Fruit fly (Drosophila melanogaster) whole organism: ENCODE data around the gene cav.

Experiments
- CG8478 ChIP-seq: fragments of >200 bp; optimal IDR thresholded peaks from 2 replicates; lab custom pipeline; 2018; ENCODE audit warnings: inconsistent platforms
- Dll ChIP-seq: fragments of >200 bp; optimal IDR thresholded peaks from 2 replicates; lab custom pipeline; 2017
- EcR ChIP-seq, 2 experiments: fragments of >200 bp; optimal IDR thresholded peaks; 2 replicates each; lab custom pipeline; 2017; ENCODE audit warnings: missing biosample characterization in 2 of 2, missing genetic modification characterization in 2 of 2, missing genetic modification reagents in 2 of 2
- pan ChIP-seq: fragments of >200 bp; optimal IDR thresholded peaks from 2 replicates; lab custom pipeline; 2017
- psq ChIP-seq: fragments of >200 bp; optimal IDR thresholded peaks from 2 replicates; lab custom pipeline; 2017
- usp ChIP-seq: fragments of >200 bp; optimal IDR thresholded peaks from 2 replicates; lab custom pipeline; 2017; ENCODE audit warnings: missing biosample characterization, missing genetic modification characterization, mixed read lengths

Gene cav

DNA sequence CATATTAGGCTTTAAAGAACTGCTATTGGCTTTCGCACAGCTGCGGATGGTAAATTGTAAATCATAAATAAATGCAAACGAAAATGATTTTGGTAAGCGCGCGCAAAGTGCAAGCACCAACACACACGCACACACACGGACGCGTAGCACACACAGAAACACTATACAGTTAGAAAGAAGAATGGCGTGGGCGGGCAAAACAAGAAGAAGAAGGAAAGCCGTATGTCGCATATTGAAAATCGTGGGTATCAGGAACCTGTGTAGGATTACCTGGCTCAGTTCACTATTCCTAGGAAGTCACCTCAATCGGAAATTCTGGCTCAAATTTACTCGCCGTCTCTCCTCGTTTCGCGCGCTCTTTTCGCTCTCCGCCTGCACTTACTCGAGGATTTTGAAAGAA lies at the start of gene cav:
cav (plus strand) TSS at position 259 of the 400 bp plus-strand sequence.
- no peak for TF ChIP-seq CG8478 (lab: Kevin White, UChicago)
- TF ChIP-seq psq (lab: Kevin White, UChicago): no peak
- TF ChIP-seq Dll (lab: Kevin White, UChicago): no peak
- TF ChIP-seq usp: no peak
- no peak for TF ChIP-seq pan (lab: Kevin White, UChicago)
- TF ChIP-seq EcR (GFP tag; optimal IDR thresholded peaks at IDR 0.05; lab: Kevin White, UChicago): no peak

- no peak for TF ChIP-seq Dll (lab: Kevin White, UChicago)
Measured at dm6 chr3R:24172379-24172778, 48.5 kb upstream of the cav start, which contains the start of gene CG13606. Gene CG13606 (plus strand): TSS chr3R:24172628.

DNA sequence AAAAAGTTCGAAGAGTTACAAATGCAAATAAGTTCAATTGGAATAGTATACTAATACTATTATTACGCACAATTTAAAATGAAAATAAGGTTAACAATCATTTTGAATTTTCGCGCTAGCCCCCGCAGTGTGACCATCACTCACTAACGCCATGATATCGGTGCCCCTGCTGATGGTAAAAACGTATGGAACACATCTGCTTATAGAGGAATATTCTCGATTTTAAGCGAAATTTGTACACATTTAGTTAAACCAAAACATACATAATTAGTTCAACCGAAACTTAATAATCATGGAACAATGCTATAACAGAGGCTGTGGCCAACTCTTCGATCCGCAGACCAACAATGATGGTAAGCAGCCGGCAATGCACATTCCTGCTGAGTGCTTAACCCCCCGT lies 34.7 kb upstream of the cav start, which contains the start of gene mora:
mora (plus strand) TSS at position 172 of the 400 bp plus-strand sequence.
- no peak for TF ChIP-seq CG8478 (lab: Kevin White, UChicago)
- no peak for TF ChIP-seq usp
- TF ChIP-seq pan (lab: Kevin White, UChicago): no peak
- TF ChIP-seq Dll (lab: Kevin White, UChicago): no peak

DNA sequence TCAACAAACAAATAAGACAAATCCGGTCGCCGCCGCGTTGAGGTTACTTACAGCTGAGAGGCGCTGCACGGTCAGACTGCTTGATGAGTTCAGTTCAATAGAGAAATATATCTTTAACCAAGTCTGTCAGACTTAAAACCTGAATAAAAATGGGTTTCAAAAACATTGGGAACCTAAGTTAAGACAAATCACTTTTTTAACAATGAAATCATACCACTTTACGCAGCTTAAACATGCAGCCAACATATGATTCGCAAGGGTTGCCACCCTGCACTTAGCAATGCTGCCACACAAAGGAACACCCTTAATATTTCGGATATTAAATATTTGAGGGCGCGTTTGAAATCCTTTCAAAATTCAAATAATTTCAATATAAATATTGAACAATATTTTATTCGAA lies 32.3 kb upstream of the cav start, which contains the start of gene CG5515:
CG5515 (minus strand) TSS at position 278 of the 400 bp plus-strand sequence.
- no peak for TF ChIP-seq pan (lab: Kevin White, UChicago)
- no peak for TF ChIP-seq Dll (lab: Kevin White, UChicago)
- TF ChIP-seq EcR (GFP tag; optimal IDR thresholded peaks at IDR 0.05; lab: Kevin White, UChicago): no peak
- TF ChIP-seq psq (lab: Kevin White, UChicago): no peak
- no peak for TF ChIP-seq CG8478 (lab: Kevin White, UChicago)
- no peak for TF ChIP-seq usp

DNA sequence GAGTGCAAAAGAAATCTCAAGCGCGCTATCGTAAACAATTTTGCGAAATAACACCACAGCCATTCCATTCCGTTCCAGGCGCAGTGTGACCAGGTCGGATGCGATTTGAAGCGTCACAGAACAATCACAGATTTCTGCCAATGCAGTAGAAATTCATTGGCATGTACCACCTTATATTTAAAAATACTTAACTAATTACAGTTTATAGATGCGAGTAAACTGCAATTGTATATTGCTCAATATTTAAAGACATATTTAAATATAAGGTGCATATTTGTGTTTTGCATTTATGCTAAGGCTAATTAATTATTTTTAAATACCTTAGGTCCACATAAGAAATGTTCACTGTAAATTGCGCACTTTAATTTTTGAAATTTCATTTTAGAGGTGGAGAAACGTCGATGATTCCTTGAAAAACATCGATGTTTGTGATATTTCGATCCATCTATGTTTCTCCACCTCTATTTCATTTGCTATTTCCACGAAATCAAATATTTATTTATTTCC lies 27.5 kb upstream of the cav start, which contains the start of the genes SMC6 and CG6204:
SMC6 (minus strand) TSS at position 51 of the 507 bp plus-strand sequence.
CG6204 (plus strand) TSS at position 460 of the 507 bp plus-strand sequence.
- TF ChIP-seq Dll (lab: Kevin White, UChicago) (no peak), pan (lab: Kevin White, UChicago) (no peak), usp (no peak), EcR (GFP tag; optimal IDR thresholded peaks at IDR 0.05; lab: Kevin White, UChicago) (no peak), CG8478 (lab: Kevin White, UChicago) (no peak), psq (lab: Kevin White, UChicago) (no peak)

DNA sequence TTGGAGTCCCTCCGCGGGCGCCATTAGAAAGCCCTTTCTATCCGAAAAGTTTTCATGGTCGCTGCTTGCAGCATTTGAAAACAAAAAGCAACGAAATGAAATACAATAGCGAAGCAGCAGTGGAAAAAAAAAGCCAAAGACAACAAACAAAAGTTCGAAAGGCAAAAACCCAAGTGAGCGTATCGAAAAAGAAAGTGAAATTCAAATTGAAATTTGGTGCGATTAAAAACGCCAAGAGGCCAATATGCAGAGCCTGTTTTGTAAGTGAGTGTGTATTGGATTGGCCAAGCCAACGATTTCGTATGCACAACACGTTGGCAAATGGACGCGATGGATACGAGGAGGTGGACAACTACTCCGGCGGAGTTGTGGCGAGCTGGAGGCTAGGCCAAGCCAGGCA lies 18.2 kb upstream of the cav start:
- TF ChIP-seq CG8478 (lab: Kevin White, UChicago) (no peak), EcR (GFP tag; optimal IDR thresholded peaks at IDR 0.05; lab: Kevin White, UChicago) (no peak), pan (lab: Kevin White, UChicago) (no peak), Dll (lab: Kevin White, UChicago) (no peak), usp (no peak), psq (lab: Kevin White, UChicago) (no peak)

DNA sequence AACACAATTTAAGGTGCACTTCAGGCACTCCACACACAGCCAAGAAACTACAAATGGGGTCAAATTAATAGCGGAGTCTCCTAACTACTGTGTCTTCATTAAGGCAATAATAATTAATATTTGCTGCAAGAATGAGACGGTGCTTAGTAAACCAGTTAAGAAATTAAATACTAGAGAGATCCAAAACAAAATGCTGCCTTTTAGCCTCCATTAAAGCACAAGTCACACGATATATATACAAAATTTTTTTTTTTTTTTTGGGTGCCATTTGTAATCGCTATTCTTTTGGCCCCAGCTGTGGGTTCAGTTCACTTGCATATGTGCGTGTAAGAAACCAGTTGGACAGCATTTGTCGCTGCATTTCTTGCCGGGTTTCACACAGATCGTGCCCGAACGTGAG lies 17.5 kb upstream of the cav start:
- TF ChIP-seq psq (lab: Kevin White, UChicago) (no peak), Dll (lab: Kevin White, UChicago) (no peak), pan (lab: Kevin White, UChicago) (no peak), usp (no peak), CG8478 (lab: Kevin White, UChicago) (no peak), EcR (GFP tag; optimal IDR thresholded peaks at IDR 0.05; lab: Kevin White, UChicago) (no peak)

DNA sequence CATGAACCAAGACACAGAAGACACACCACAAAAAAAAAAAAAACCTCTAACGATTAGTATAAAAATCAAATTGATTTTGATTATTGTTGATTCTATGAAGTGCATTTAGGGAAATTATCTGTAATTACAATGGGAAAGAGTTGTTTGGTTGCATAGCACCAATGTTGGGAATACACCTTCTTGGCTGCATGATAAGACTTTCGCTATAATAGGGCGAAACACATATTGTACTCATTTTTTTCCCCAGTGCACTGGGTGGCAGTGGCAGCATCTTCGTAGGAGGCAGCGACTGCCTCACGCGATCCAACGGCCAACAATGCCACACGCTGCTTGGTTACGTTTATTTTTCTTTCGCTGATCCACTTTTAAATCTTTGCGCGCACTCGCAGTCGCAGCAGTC lies 16.9 kb upstream of the cav start:
- TF ChIP-seq EcR (GFP tag; optimal IDR thresholded peaks at IDR 0.05; lab: Kevin White, UChicago) (no peak), pan (lab: Kevin White, UChicago) (no peak), psq (lab: Kevin White, UChicago) (no peak), CG8478 (lab: Kevin White, UChicago) (no peak), Dll (lab: Kevin White, UChicago) (no peak), usp (no peak)

DNA sequence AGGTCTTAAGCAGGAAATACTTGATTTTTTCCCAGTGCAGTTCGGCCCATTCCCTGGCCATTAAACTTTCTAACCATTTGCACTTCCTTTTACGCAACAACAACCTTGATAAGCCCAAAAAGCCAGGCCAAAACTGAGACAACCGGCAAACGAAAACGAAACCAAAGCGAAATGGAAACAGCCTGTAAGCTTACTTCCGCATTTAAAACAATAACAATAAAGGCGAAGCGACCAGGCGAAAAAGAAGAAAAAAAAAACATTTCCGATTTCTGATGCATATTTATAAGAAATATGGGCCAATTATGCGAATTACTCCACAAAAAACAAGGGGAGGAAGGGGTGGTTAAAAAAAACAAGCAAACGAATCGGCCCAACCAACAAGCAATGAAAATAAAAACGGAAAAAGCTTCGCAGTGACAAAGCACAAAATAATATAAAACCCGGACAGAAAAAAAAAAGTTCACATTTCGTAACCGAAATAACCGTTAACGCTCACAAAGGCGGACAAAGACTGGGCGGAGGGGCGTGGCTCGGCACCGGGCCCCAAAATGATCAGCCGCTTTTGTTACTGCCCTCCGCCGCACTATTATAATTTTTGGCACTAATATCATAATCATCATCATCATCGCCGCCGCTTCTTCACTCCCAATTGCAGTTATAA lies 15.5 kb upstream of the cav start:
- TF ChIP-seq pan (lab: Kevin White, UChicago) (no peak), Dll (lab: Kevin White, UChicago) (peak; percentile 38), psq (lab: Kevin White, UChicago) (no peak), CG8478 (lab: Kevin White, UChicago) (no peak), usp (no peak), EcR (GFP tag; optimal IDR thresholded peaks at IDR 0.05; lab: Kevin White, UChicago) (no peak)

DNA sequence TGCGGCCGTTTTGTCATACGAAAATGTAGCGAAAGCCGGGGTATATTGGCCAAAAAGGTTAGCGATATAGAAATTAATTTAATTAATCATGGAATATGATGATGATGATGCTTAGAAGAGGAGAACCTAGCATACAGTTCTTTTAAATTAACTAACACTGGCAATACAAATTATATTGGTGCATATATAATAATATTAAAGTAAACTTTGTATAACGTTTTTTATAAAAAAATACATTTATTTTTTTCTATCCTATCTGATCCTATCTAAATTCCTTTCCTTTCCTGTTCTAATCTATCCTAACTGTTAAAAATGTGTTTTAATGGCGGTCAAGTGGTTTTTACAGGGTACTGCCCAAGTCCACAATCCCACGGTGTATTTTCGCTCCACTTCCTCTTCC lies 15.0 kb upstream of the cav start:
- TF ChIP-seq pan (lab: Kevin White, UChicago): peak; percentile 90
- no peak for TF ChIP-seq usp
- no peak for TF ChIP-seq psq (lab: Kevin White, UChicago)

- TF ChIP-seq EcR (GFP tag; optimal IDR thresholded peaks at IDR 0.05; lab: Kevin White, UChicago) (no peak), usp (no peak), pan (lab: Kevin White, UChicago) (no peak), Dll (lab: Kevin White, UChicago) (no peak), psq (lab: Kevin White, UChicago) (no peak), CG8478 (lab: Kevin White, UChicago) (no peak)
Measured at dm6 chr3R:24206341-24207114, 14.4 kb upstream of the cav start.
